Fruit fly (Drosophila melanogaster): Measurements from ENCODE around the gene sba.

The sba gene

DNA sequence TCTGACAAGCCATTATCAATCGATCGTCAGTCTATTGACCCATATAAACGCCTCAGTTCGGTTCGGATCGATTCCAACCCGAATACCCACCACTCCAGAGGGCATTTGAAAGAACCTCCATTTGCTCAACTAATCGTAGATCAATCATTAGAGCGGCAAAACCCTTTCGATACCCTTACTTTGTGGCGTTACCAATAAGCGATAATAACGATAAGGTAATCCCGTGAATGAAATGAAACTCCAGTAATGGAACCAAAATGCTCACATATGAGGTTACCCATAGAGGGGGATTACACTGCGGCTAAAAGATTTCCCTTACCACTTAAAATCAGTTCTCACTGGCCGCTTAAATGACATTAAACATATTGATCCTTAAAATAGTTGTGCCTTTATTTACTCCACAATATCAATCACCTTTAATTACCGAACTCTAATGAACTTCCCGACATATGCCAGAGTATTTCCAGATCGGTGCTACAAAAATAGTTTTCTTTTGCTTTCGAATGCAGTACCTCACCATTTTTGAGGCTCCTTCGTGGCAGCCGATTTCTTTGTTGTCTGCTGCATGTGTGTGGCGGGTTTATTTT, 50.1 kb downstream of the sba start:
- peak; percentile 30 for TF ChIP-seq Pif1B (GFP tag; optimal IDR thresholded peaks at IDR 0.05)
- no peak for TF ChIP-seq CG12605 (GFP tag; IDR thresholded peaks at IDR 0.05)
- TF ChIP-seq Snoo (tag; optimal IDR thresholded peaks at IDR 0.05), result no peak
- TF ChIP-seq Ets98B (GFP tag; IDR thresholded peaks at IDR 0.05), result no peak
- TF ChIP-seq CG34367 (tag; optimal IDR thresholded peaks at IDR 0.05), result peak; percentile 21
- no peak for TF ChIP-seq EcR (GFP tag; optimal IDR thresholded peaks at IDR 0.05)
- TF ChIP-seq Pif1A (GFP tag; optimal IDR thresholded peaks at IDR 0.05), result peak; percentile 43
- peak; percentile 53 for TF ChIP-seq CG14655 (GFP tag; optimal IDR thresholded peaks at IDR 0.05)
- TF ChIP-seq D1 (tag; optimal IDR thresholded peaks at IDR 0.05), result no peak
- no peak for TF ChIP-seq fd96Ca (GFP tag; IDR thresholded peaks at IDR 0.05)
- TF ChIP-seq CG13204 (GFP tag; optimal IDR thresholded peaks at IDR 0.05), result no peak
- TF ChIP-seq CG4496 (GFP tag; IDR thresholded peaks at IDR 0.05), result no peak
- TF ChIP-seq gl (tag; optimal IDR thresholded peaks at IDR 0.05), result no peak
- TF ChIP-seq CG17806 (tag; optimal IDR thresholded peaks at IDR 0.05), result peak; percentile 47
- TF ChIP-seq CG9948 (tag; optimal IDR thresholded peaks at IDR 0.05), result peak; percentile 36
- TF ChIP-seq CG10348 (GFP tag; IDR thresholded peaks at IDR 0.05), result no peak
- TF ChIP-seq CG15710 (tag; optimal IDR thresholded peaks at IDR 0.05), result peak; percentile 24
- no peak for TF ChIP-seq rn (GFP tag; IDR thresholded peaks at IDR 0.05)
- peak; percentile 44 for TF ChIP-seq CG8159 (tag; optimal IDR thresholded peaks at IDR 0.05)
- peak; percentile 23 for TF ChIP-seq CG8301 (tag; optimal IDR thresholded peaks at IDR 0.05)
- TF ChIP-seq CG32121 (GFP tag; IDR thresholded peaks at IDR 0.05), result 0 out of 2 replicates have a peak, but pooled peaks have one; percentile 10

DNA sequence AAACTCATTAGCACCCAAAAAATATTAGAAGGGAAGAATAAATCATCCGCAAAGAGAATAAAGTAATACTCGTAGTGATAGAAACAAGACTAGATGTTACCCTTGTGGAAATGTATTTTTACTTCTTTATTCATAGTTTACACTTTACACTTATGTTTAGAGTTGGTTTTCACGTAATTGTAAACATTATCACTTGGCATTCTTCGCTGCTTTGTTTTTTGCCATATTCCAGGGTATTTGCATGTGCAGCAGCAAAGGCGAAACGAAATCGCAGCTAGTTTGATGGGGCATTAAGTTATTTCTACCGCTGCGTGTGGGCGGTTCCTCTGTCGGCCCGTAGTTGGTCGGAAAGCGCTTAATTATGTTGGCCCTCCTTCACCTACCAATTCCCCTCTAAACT, 51.1 kb downstream of the sba start:
- TF ChIP-seq CG32121 (GFP tag; IDR thresholded peaks at IDR 0.05) (0 out of 2 replicates have a peak, but pooled peaks have one; percentile 11), Ets98B (GFP tag; IDR thresholded peaks at IDR 0.05) (0 out of 2 replicates have a peak, but pooled peaks have one; percentile 8), Pif1B (GFP tag; optimal IDR thresholded peaks at IDR 0.05) (no peak), gl (tag; optimal IDR thresholded peaks at IDR 0.05) (no peak)

DNA sequence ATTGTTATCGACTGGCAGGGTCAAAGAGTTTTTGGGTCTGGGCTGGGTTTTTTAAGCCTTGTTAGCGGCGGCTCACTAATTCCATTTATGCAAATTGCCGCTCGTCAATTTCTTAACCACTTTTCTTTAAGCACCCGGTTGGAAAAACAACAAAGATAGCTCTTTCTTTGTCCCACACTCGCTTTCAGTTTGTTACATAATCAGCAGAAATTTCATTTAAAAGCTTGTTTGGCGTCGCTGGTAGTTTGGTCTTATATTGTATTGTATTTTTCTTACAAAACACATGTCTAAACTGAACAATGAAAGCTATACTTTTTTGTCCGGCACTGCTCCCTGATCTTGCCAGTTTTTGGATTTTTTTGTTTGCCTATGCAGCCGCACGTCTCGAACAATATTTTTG, 52.8 kb downstream of the sba start:
- no peak for TF ChIP-seq CG9948 (tag; optimal IDR thresholded peaks at IDR 0.05)
- no peak for TF ChIP-seq CG8301 (tag; optimal IDR thresholded peaks at IDR 0.05)
- no peak for TF ChIP-seq CG10348 (GFP tag; IDR thresholded peaks at IDR 0.05)
- no peak for TF ChIP-seq CG14655 (GFP tag; optimal IDR thresholded peaks at IDR 0.05)
- TF ChIP-seq rn (GFP tag; IDR thresholded peaks at IDR 0.05), result no peak
- no peak for TF ChIP-seq CG32121 (GFP tag; IDR thresholded peaks at IDR 0.05)
- no peak for TF ChIP-seq D1 (tag; optimal IDR thresholded peaks at IDR 0.05)
- no peak for TF ChIP-seq Ets98B (GFP tag; IDR thresholded peaks at IDR 0.05)
- no peak for TF ChIP-seq CG17806 (tag; optimal IDR thresholded peaks at IDR 0.05)
- no peak for TF ChIP-seq CG34367 (tag; optimal IDR thresholded peaks at IDR 0.05)

DNA sequence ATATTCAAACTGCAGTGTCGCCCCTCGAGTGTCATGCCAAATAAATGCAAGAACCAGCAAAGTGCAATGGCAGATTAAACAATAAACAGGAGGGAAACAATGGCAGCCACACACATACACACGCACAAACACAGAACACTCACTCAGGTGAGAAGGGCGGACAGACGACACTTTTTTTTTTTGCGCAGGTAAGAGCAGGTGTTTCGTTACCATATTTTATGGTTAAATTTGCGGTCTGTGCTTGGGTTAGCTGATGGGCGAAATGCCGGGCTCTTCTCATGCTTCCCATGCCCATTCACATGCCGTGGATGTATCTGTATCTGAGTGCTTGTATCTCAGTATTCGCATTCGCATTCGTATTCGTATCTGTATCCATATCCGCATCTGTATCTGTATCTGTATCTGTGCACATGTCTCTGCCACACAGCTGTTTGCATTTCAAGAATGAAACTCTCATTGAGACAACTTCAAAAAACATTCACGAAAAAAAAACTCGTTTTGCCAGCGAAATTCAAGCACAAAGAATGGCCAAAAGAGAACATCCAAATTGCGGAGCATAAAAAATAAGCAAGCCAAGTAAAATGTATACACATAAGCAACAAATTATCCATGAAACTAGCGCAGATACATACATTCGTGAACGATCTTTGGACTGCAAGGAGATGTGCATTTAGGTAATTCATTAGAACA, 53.4 kb downstream of the sba start:
- no peak for TF ChIP-seq Ets98B (GFP tag; IDR thresholded peaks at IDR 0.05)
- peak; percentile 13 for TF ChIP-seq Snoo (tag; optimal IDR thresholded peaks at IDR 0.05)
- no peak for TF ChIP-seq CG12605 (GFP tag; IDR thresholded peaks at IDR 0.05)
- no peak for TF ChIP-seq CG8301 (tag; optimal IDR thresholded peaks at IDR 0.05)
- TF ChIP-seq CG9948 (tag; optimal IDR thresholded peaks at IDR 0.05), result no peak
- TF ChIP-seq CG17806 (tag; optimal IDR thresholded peaks at IDR 0.05), result no peak
- TF ChIP-seq EcR (GFP tag; optimal IDR thresholded peaks at IDR 0.05), result peak; percentile 71
- no peak for TF ChIP-seq rn (GFP tag; IDR thresholded peaks at IDR 0.05)
- TF ChIP-seq CG34367 (tag; optimal IDR thresholded peaks at IDR 0.05), result no peak
- no peak for TF ChIP-seq CG8159 (tag; optimal IDR thresholded peaks at IDR 0.05)
- TF ChIP-seq CG10348 (GFP tag; IDR thresholded peaks at IDR 0.05), result no peak
- no peak for TF ChIP-seq gl (tag; optimal IDR thresholded peaks at IDR 0.05)
- no peak for TF ChIP-seq fd96Ca (GFP tag; IDR thresholded peaks at IDR 0.05)
- no peak for TF ChIP-seq CG32121 (GFP tag; IDR thresholded peaks at IDR 0.05)

DNA sequence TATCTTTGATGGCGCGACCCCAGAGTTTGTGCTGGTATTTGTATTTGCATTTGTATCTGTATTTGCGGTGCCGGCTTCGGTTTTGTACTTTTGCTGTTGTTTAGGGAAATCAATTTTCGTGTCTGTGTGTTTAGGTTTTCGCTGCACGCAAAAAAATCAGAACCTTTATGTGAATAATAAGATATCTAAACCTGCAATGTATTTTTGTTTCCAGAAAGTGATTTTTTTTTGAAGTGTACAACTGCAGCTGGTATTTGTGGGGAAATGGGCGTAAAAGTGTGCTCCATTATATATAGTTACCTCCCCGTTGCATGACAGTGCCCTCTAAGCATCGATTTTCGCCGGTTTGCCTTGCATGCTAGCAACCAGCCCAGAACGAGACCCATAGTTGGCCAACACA, 54.9 kb downstream of the sba start:
- TF ChIP-seq rn (GFP tag; IDR thresholded peaks at IDR 0.05), result no peak
- no peak for TF ChIP-seq CG13204 (GFP tag; optimal IDR thresholded peaks at IDR 0.05)
- TF ChIP-seq CG34367 (tag; optimal IDR thresholded peaks at IDR 0.05), result no peak
- TF ChIP-seq gl (tag; optimal IDR thresholded peaks at IDR 0.05), result no peak
- TF ChIP-seq Pif1A (GFP tag; optimal IDR thresholded peaks at IDR 0.05), result no peak
- TF ChIP-seq Pif1B (GFP tag; optimal IDR thresholded peaks at IDR 0.05), result no peak
- no peak for TF ChIP-seq CG8159 (tag; optimal IDR thresholded peaks at IDR 0.05)
- TF ChIP-seq CG8301 (tag; optimal IDR thresholded peaks at IDR 0.05), result peak; percentile 14
- no peak for TF ChIP-seq D1 (tag; optimal IDR thresholded peaks at IDR 0.05)
- TF ChIP-seq CG32121 (GFP tag; IDR thresholded peaks at IDR 0.05), result 0 out of 2 replicates have a peak, but pooled peaks have one; percentile 41
- TF ChIP-seq CG14655 (GFP tag; optimal IDR thresholded peaks at IDR 0.05), result peak; percentile 49
- no peak for TF ChIP-seq CG15710 (tag; optimal IDR thresholded peaks at IDR 0.05)
- peak; percentile 1 for TF ChIP-seq CG17806 (tag; optimal IDR thresholded peaks at IDR 0.05)
- peak; percentile 71; the same call in 1 of the 3 replicates for TF ChIP-seq fd96Ca (GFP tag; IDR thresholded peaks at IDR 0.05)
- no peak for TF ChIP-seq EcR (GFP tag; optimal IDR thresholded peaks at IDR 0.05)
- TF ChIP-seq CG12605 (GFP tag; IDR thresholded peaks at IDR 0.05), result no peak
- no peak for TF ChIP-seq CG9948 (tag; optimal IDR thresholded peaks at IDR 0.05)
- TF ChIP-seq CG4496 (GFP tag; IDR thresholded peaks at IDR 0.05), result peak; percentile 49; the same call in 2 of the 3 replicates
- 0 out of 2 replicates have a peak, but pooled peaks have one; percentile 24 for TF ChIP-seq Ets98B (GFP tag; IDR thresholded peaks at IDR 0.05)
- no peak for TF ChIP-seq CG10348 (GFP tag; IDR thresholded peaks at IDR 0.05)
- TF ChIP-seq Snoo (tag; optimal IDR thresholded peaks at IDR 0.05), result no peak
